Worm (Caenorhabditis elegans) whole organism, young adult: ENCODE data around the gene hpo-29.

Source experiments
- B0019.2 ChIP-seq: fragments of 200-800 bp; sonication (Bioruptor generic); conservative IDR thresholded peaks from 2 replicates; pipeline ENCODE4 v1.3.6; 2022; ENCODE audit warnings: missing genetic modification reagents, missing genetic modification characterization, missing compliant biosample characterization
- B0336.3 ChIP-seq: fragments of 200-800 bp; sonication (Bioruptor generic); IDR thresholded peaks from 2 replicates; pipeline ENCODE4 v1.3.6; 2022; ENCODE audit warnings: missing genetic modification characterization, missing compliant biosample characterization
- C06A6.2 ChIP-seq: fragments of 200-800 bp; sonication (Bioruptor generic); conservative IDR thresholded peaks from 2 replicates; pipeline ENCODE4 v1.3.6; 2022; ENCODE audit warnings: missing genetic modification characterization, missing compliant biosample characterization
- D2030.7 ChIP-seq: fragments of 200-800 bp; sonication (Bioruptor generic); IDR thresholded peaks from 2 replicates; pipeline ENCODE4 v1.3.6; 2022; ENCODE audit warnings: missing genetic modification reagents, missing genetic modification characterization, missing compliant biosample characterization
- F37B4.10 ChIP-seq: fragments of 200-800 bp; sonication (Bioruptor generic); IDR thresholded peaks from 2 replicates; pipeline ENCODE4 v1.3.6; 2022; ENCODE audit warnings: missing genetic modification characterization, missing compliant biosample characterization
- F39B2.1 ChIP-seq: fragments of 200-800 bp; sonication (Bioruptor generic); IDR thresholded peaks from 2 replicates; pipeline ENCODE4 v1.3.6; 2022; ENCODE audit warnings: missing genetic modification reagents, missing genetic modification characterization, missing compliant biosample characterization
- F55B11.4 ChIP-seq: sonication (generic microtip); optimal IDR thresholded peaks from 2 replicates; lab custom pipeline; 2016; ENCODE audit warnings: missing compliant biosample characterization, missing genetic modification characterization, borderline replicate concordance; ENCODE audit not compliant: insufficient read depth
- T07F8.4 ChIP-seq: sonication (generic microtip); optimal IDR thresholded peaks from 2 replicates; lab custom pipeline; 2016; ENCODE audit warnings: mild to moderate bottlenecking, missing genetic modification characterization, moderate library complexity, missing compliant biosample characterization
- T26A5.8 ChIP-seq: sonication (generic microtip); optimal IDR thresholded peaks from 2 replicates; lab custom pipeline; 2016; ENCODE audit warnings: missing genetic modification characterization, missing compliant biosample characterization
- Y53F4B.3 ChIP-seq: fragments of 200-800 bp; sonication (Bioruptor generic); IDR thresholded peaks from 2 replicates; pipeline ENCODE4 v1.3.6; 2022; ENCODE audit warnings: missing genetic modification reagents, missing genetic modification characterization, missing compliant biosample characterization
- ZK185.1 ChIP-seq: sonication (generic microtip); optimal IDR thresholded peaks from 2 replicates; lab custom pipeline; 2016; ENCODE audit warnings: mild to moderate bottlenecking, missing genetic modification characterization, missing compliant biosample characterization; ENCODE audit not compliant: poor library complexity, severe bottlenecking
- atf-7 ChIP-seq: sonication (generic microtip); optimal IDR thresholded peaks from 2 replicates; lab custom pipeline; 2017; ENCODE audit warnings: mild to moderate bottlenecking, missing genetic modification characterization, missing compliant biosample characterization
- attf-6 ChIP-seq: fragments of 200-800 bp; sonication (Bioruptor generic); IDR thresholded peaks from 2 replicates; pipeline ENCODE4 v1.3.6; 2022; ENCODE audit warnings: missing genetic modification reagents, missing genetic modification characterization, missing compliant biosample characterization
- bed-2 ChIP-seq: fragments of 200-800 bp; sonication (Bioruptor generic); IDR thresholded peaks from 2 replicates; pipeline ENCODE4 v1.3.6; 2022; ENCODE audit warnings: missing genetic modification reagents, missing genetic modification characterization, missing compliant biosample characterization
- ccch-3 ChIP-seq: fragments of 200-800 bp; sonication (Bioruptor generic); optimal IDR thresholded peaks from 2 replicates; lab custom pipeline; 2018; ENCODE audit warnings: mild to moderate bottlenecking, missing genetic modification characterization, missing compliant biosample characterization
- cebp-1 ChIP-seq, 2 experiments: fragments of 200-800 bp in 1 of 2; sonication (Bioruptor generic) in 1 of 2; sonication (generic microtip) in 1 of 2; IDR thresholded peaks in 1 of 2; optimal IDR thresholded peaks in 1 of 2; 2 replicates each; pipeline versions ENCODE4 v1.3.6 to Lab custom; 2017 to 2022; ENCODE audit warnings: missing compliant biosample characterization in 2 of 2, missing genetic modification characterization in 2 of 2, mild to moderate bottlenecking in 1 of 2, missing genetic modification reagents in 1 of 2, moderate library complexity in 1 of 2
- cebp-2 ChIP-seq: fragments of 200-800 bp; sonication (Bioruptor generic); IDR thresholded peaks from 2 replicates; pipeline ENCODE4 v1.3.6; 2022; ENCODE audit warnings: missing genetic modification characterization, missing compliant biosample characterization
- ceh-58 ChIP-seq: fragments of 200-800 bp; sonication (Bioruptor generic); IDR thresholded peaks from 2 replicates; pipeline ENCODE4 v1.3.6; 2022; ENCODE audit warnings: missing genetic modification characterization, missing compliant biosample characterization
- chd-7 ChIP-seq: sonication (generic microtip); optimal IDR thresholded peaks from 2 replicates; lab custom pipeline; 2016; ENCODE audit warnings: mild to moderate bottlenecking, missing genetic modification characterization, moderate library complexity, missing compliant biosample characterization
- die-1 ChIP-seq: sonication (generic microtip); optimal IDR thresholded peaks from 2 replicates; lab custom pipeline; 2016; ENCODE audit warnings: missing genotype, mild to moderate bottlenecking, missing genetic modification characterization, missing compliant biosample characterization
- efl-1 ChIP-seq: fragments of 150-350 bp; optimal IDR thresholded peaks from 2 replicates; lab custom pipeline; 2014; ENCODE audit warnings: missing biosample characterization, missing genetic modification reagents, missing genetic modification characterization
- egrh-3 ChIP-seq: fragments of 200-800 bp; sonication (Bioruptor generic); IDR thresholded peaks from 2 replicates; pipeline ENCODE4 v1.3.6; 2022; ENCODE audit warnings: missing genetic modification reagents, missing genetic modification characterization, missing compliant biosample characterization
- fkh-3 ChIP-seq: sonication (generic microtip); optimal IDR thresholded peaks from 2 replicates; lab custom pipeline; 2016; ENCODE audit warnings: mild to moderate bottlenecking, missing genetic modification characterization, missing compliant biosample characterization
- gei-17 ChIP-seq: fragments of 200-800 bp; sonication (Bioruptor generic); optimal IDR thresholded peaks from 2 replicates; lab custom pipeline; 2018; ENCODE audit warnings: mild to moderate bottlenecking, missing genetic modification characterization, missing compliant biosample characterization
- hlh-12 ChIP-seq: sonication (generic microtip); optimal IDR thresholded peaks from 2 replicates; lab custom pipeline; 2016; ENCODE audit warnings: missing genetic modification characterization, missing compliant biosample characterization
- lin-26 ChIP-seq: fragments of 200-800 bp; sonication (Bioruptor generic); IDR thresholded peaks from 2 replicates; pipeline ENCODE4 v1.3.6; 2022; ENCODE audit warnings: missing genetic modification reagents, missing genetic modification characterization, missing compliant biosample characterization
- madf-3 ChIP-seq: fragments of 200-800 bp; sonication (Bioruptor generic); IDR thresholded peaks from 2 replicates; pipeline ENCODE4 v1.3.6; 2022; ENCODE audit warnings: missing genetic modification reagents, missing genetic modification characterization, missing compliant biosample characterization
- nfya-1 ChIP-seq: sonication (generic microtip); optimal IDR thresholded peaks from 2 replicates; lab custom pipeline; 2017; ENCODE audit warnings: antibody characterized with exemption, missing compliant biosample characterization, missing genetic modification characterization, borderline replicate concordance; ENCODE audit not compliant: insufficient read depth
- nhr-27 ChIP-seq: fragments of 200-800 bp; sonication (Bioruptor generic); optimal IDR thresholded peaks from 2 replicates; lab custom pipeline; 2018; ENCODE audit warnings: mild to moderate bottlenecking, missing genetic modification characterization, moderate library complexity, missing compliant biosample characterization
- nhr-90 ChIP-seq: sonication (generic microtip); optimal IDR thresholded peaks from 2 replicates; lab custom pipeline; 2016; ENCODE audit warnings: missing genotype, mild to moderate bottlenecking, missing genetic modification characterization, missing compliant biosample characterization
- pbrm-1 ChIP-seq: fragments of 200-800 bp; sonication (Bioruptor generic); IDR thresholded peaks from 2 replicates; pipeline ENCODE4 v1.3.6; 2022; ENCODE audit warnings: missing genetic modification reagents, missing genetic modification characterization, missing compliant biosample characterization
- rec-8 ChIP-seq, 2 experiments: sonication (generic microtip); optimal IDR thresholded peaks; 2 replicates each; lab custom pipeline; 2016; ENCODE audit warnings: mild to moderate bottlenecking in 2 of 2, missing genetic modification characterization in 2 of 2, missing genetic modification reagents in 2 of 2, missing genotype in 2 of 2, missing biosample characterization in 1 of 2, missing compliant biosample characterization in 1 of 2, moderate library complexity in 1 of 2
- snpc-1.3 ChIP-seq: sonication (generic microtip); optimal IDR thresholded peaks from 2 replicates; lab custom pipeline; 2017; ENCODE audit warnings: missing genetic modification characterization, mild to moderate bottlenecking, missing compliant biosample characterization, antibody characterized with exemption, moderate library complexity, missing genotype, missing genetic modification reagents; ENCODE audit not compliant: insufficient read depth
- tbp1 ChIP-seq: fragments of 200-800 bp; sonication (Bioruptor generic); optimal IDR thresholded peaks from 2 replicates; lab custom pipeline; 2018; ENCODE audit warnings: mild to moderate bottlenecking, missing genetic modification characterization, missing compliant biosample characterization
- tbx-9 ChIP-seq: sonication (generic microtip); optimal IDR thresholded peaks from 2 replicates; lab custom pipeline; 2016; ENCODE audit warnings: borderline replicate concordance, missing genetic modification characterization, inconsistent platforms, missing compliant biosample characterization
- tlf-1 ChIP-seq: fragments of 200-800 bp; sonication (Bioruptor generic); optimal IDR thresholded peaks from 2 replicates; lab custom pipeline; 2018; ENCODE audit warnings: mild to moderate bottlenecking, missing genetic modification characterization, missing compliant biosample characterization
- xnd-1 ChIP-seq: sonication (generic microtip); optimal IDR thresholded peaks from 2 replicates; lab custom pipeline; 2016; ENCODE audit warnings: missing genotype, missing genetic modification reagents, missing genetic modification characterization, missing compliant biosample characterization
- ztf-18 ChIP-seq: sonication (generic microtip); optimal IDR thresholded peaks from 2 replicates; lab custom pipeline; 2016; ENCODE audit warnings: missing genotype, mild to moderate bottlenecking, missing genetic modification characterization, missing compliant biosample characterization
- ztf-22 ChIP-seq: fragments of 200-800 bp; sonication (Bioruptor generic); optimal IDR thresholded peaks from 2 replicates; lab custom pipeline; 2018; ENCODE audit warnings: mild to moderate bottlenecking, missing genetic modification characterization, moderate library complexity, missing compliant biosample characterization

The hpo-29 gene

ce11 chrIII:235115-235514 lies 529 bp upstream of the hpo-29 start (continued):
- no peak for TF ChIP-seq madf-3 (GFP tag; lab: Robert Waterston, UW)
- TF ChIP-seq tlf-1 = no peak

- TF ChIP-seq F39B2.1 (GFP tag; lab: Robert Waterston, UW) = no peak
- no peak for TF ChIP-seq egrh-3
- TF ChIP-seq xnd-1 (tag; lab: Kevin White, UChicago) = no peak
- no peak for TF ChIP-seq cebp-2 (GFP tag; lab: Robert Waterston, UW)
- no peak for TF ChIP-seq nhr-90
- no peak for TF ChIP-seq hlh-12
- TF ChIP-seq tbp1 (GFP tag; lab: Kevin White, UChicago) = no peak
- no peak for TF ChIP-seq die-1 (tag; lab: Kevin White, UChicago)
- TF ChIP-seq atf-7 (tag; lab: Kevin White, UChicago) = no peak
- TF ChIP-seq B0019.2 (GFP tag; lab: Robert Waterston, UW) = no peak
- no peak for TF ChIP-seq F37B4.10 (GFP tag; lab: Robert Waterston, UW)
- TF ChIP-seq snpc-1.3 (tag; lab: Kevin White, UChicago) = no peak
- no peak for TF ChIP-seq ztf-18 (tag; lab: Kevin White, UChicago)
- TF ChIP-seq, all 124 proteins: peak for 0
Measured at ce11 chrIII:251410-251809, 15.8 kb downstream of the hpo-29 start.

DNA sequence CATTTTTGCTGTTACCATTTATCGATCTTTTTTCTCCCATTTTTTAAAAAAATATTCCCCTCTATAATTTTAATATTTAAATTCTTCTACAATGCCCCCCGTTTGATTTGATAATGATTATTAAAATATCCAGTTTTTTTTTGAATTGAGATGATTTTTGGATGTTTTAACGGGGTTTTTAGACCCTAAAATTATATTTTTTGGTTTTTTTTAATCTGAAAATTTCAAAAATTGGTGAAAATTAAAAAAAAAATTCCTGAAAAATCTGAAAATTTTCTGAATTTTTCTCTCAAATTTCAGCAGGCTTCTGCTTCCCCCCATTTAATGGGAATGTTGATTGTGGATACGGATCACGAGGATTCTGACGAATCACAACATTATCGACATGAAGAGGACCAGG lies 18.6 kb downstream of the hpo-29 start, which contains the start of gene Y50D7A.3:
Gene Y50D7A.3 (plus strand): TSS at position 301 of the 400 bp plus-strand sequence.
- TF ChIP-seq ceh-58 (GFP tag; lab: Robert Waterston, UW) (no peak), lin-26 (GFP tag; lab: Robert Waterston, UW) (no peak), efl-1 (GFP tag; lab: Kevin White, UChicago) (no peak), nhr-27 (tag; lab: Kevin White, UChicago) (no peak), T26A5.8 (tag; lab: Kevin White, UChicago) (no peak), cebp-1 (GFP tag; IDR thresholded peaks at IDR 0.05; lab: Robert Waterston, UW) (no peak), cebp-1 (tag; optimal IDR thresholded peaks at IDR 0.05; lab: Kevin White, UChicago) (no peak), fkh-3 (tag; lab: Kevin White, UChicago) (no peak), nfya-1 (tag; lab: Kevin White, UChicago) (no peak), ZK185.1 (tag; lab: Kevin White, UChicago) (no peak), rec-8 (tag; optimal IDR thresholded peaks at IDR 0.05; lab: Kevin White, UChicago) (no peak), attf-6 (no peak), ccch-3 (GFP tag; lab: Kevin White, UChicago) (no peak)

DNA sequence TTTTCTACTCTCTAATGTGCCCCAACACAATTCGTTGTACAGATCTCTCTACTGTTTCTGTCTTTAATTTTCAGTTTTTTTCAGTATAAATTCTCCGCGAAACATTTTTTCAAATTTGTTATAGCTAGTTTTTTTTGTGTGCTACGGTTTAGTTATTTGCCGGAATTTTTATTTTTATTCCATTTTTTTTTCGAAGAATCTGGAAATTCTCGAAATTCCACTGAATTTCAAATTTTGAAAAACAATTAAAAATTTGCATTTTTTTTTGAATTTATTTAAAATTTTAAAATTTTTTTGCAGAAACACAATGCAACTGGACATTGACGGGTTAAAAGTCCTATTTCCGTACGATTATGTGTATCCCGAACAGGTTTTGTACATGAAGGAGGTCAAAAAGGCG lies 29.1 kb downstream of the hpo-29 start, which contains the start of gene xpd-1:
Gene xpd-1 (plus strand): TSS at position 301 of the 400 bp plus-strand sequence.
- no peak for TF ChIP-seq F55B11.4 (tag; lab: Kevin White, UChicago)
- no peak for TF ChIP-seq tbx-9
- no peak for TF ChIP-seq gei-17 (GFP tag; lab: Kevin White, UChicago)
- no peak for TF ChIP-seq Y53F4B.3
- TF ChIP-seq bed-2 (GFP tag; lab: Robert Waterston, UW) = no peak
- no peak for TF ChIP-seq snpc-1.3 (tag; lab: Kevin White, UChicago)
- no peak for TF ChIP-seq D2030.7 (GFP tag; lab: Robert Waterston, UW)
- no peak for TF ChIP-seq T07F8.4
- TF ChIP-seq pbrm-1 = no peak
- TF ChIP-seq C06A6.2 (GFP tag; lab: Robert Waterston, UW) = no peak
- TF ChIP-seq B0336.3 (GFP tag; lab: Robert Waterston, UW) = no peak
- TF ChIP-seq lin-26 (GFP tag; lab: Robert Waterston, UW) = no peak
- TF ChIP-seq ztf-22 (GFP tag; lab: Kevin White, UChicago) = no peak
- no peak for TF ChIP-seq chd-7
- TF ChIP-seq, all 124 proteins: peak for 0
